Worm (Caenorhabditis elegans) whole organism, early embryonic: ENCODE measurements around the gene T05C1.1.
A peak's percentile ranks its signal among the peaks of the same experiment; 100 is the strongest.

ENCODE experiments used
- B0310.2 ChIP-seq: sonication (generic microtip); optimal IDR thresholded peaks from 2 replicates; lab custom pipeline; 2016; ENCODE audit warnings: mild to moderate bottlenecking, missing genetic modification characterization, missing compliant biosample characterization
- F13C5.2 ChIP-seq: sonication (generic microtip); optimal IDR thresholded peaks from 2 replicates; lab custom pipeline; 2017; ENCODE audit warnings: mild to moderate bottlenecking, missing genetic modification characterization, inconsistent platforms, missing compliant biosample characterization
- aly-1 ChIP-seq: sonication (generic microtip); optimal IDR thresholded peaks from 2 replicates; lab custom pipeline; 2016; ENCODE audit warnings: missing genetic modification characterization, missing compliant biosample characterization
- ama-1 ChIP-seq: fragments of 150-350 bp; optimal IDR thresholded peaks from 2 replicates; lab custom pipeline; 2014
- ceh-13 ChIP-seq: fragments of 200-800 bp; sonication (Bioruptor generic); optimal IDR thresholded peaks from 2 replicates; lab custom pipeline; 2018; ENCODE audit warnings: mild to moderate bottlenecking, missing genetic modification characterization, missing compliant biosample characterization
- ceh-36 ChIP-seq: sonication (generic microtip); optimal IDR thresholded peaks from 2 replicates; lab custom pipeline; 2016; ENCODE audit warnings: missing genetic modification characterization, inconsistent platforms, missing compliant biosample characterization
- ets-7 ChIP-seq: sonication (generic microtip); optimal IDR thresholded peaks from 2 replicates; lab custom pipeline; 2016; ENCODE audit warnings: missing genotype, missing genetic modification characterization, missing compliant biosample characterization
- flt-1 ChIP-seq: fragments of 200-800 bp; sonication (Bioruptor generic); IDR thresholded peaks from 2 replicates; pipeline ENCODE4 v1.3.6; 2022; ENCODE audit warnings: missing genetic modification characterization, missing compliant biosample characterization
- hmbx-1 ChIP-seq: sonication (generic microtip); optimal IDR thresholded peaks from 2 replicates; lab custom pipeline; 2016; ENCODE audit warnings: mild to moderate bottlenecking, missing genetic modification characterization, missing compliant biosample characterization
- hmg-4 ChIP-seq: fragments of 200-800 bp; sonication (Bioruptor generic); optimal IDR thresholded peaks from 2 replicates; lab custom pipeline; 2018; ENCODE audit warnings: mild to moderate bottlenecking, missing genetic modification characterization, missing compliant biosample characterization
- hnd-1 ChIP-seq: sonication (generic microtip); optimal IDR thresholded peaks from 2 replicates; lab custom pipeline; 2016; ENCODE audit warnings: missing genetic modification characterization, missing compliant biosample characterization
- pes-1 ChIP-seq: fragments of 200-800 bp; sonication (Bioruptor generic); IDR thresholded peaks from 2 replicates; pipeline ENCODE4 v1.3.6; 2022; ENCODE audit warnings: missing genetic modification reagents, missing genetic modification characterization, missing compliant biosample characterization
- scrt-1 ChIP-seq: fragments of 200-800 bp; sonication (Bioruptor generic); IDR thresholded peaks from 2 replicates; pipeline ENCODE4 v1.3.6; 2022; ENCODE audit warnings: missing genetic modification characterization, missing compliant biosample characterization
- sea-1 ChIP-seq: fragments of 200-800 bp; sonication (Bioruptor generic); conservative IDR thresholded peaks from 2 replicates; pipeline ENCODE4 v1.3.6; 2022; ENCODE audit warnings: missing genetic modification characterization, missing compliant biosample characterization
- tbx-11 ChIP-seq: fragments of 200-800 bp; sonication (Bioruptor generic); IDR thresholded peaks from 2 replicates; pipeline ENCODE4 v1.3.6; 2022; ENCODE audit warnings: missing genetic modification characterization, missing compliant biosample characterization
- tbx-37 ChIP-seq: fragments of 200-800 bp; sonication (Bioruptor generic); conservative IDR thresholded peaks from 2 replicates; pipeline ENCODE4 v1.3.6; 2022; ENCODE audit warnings: missing genetic modification reagents, missing genetic modification characterization, missing compliant biosample characterization
- tra-4 ChIP-seq: sonication (generic microtip); optimal IDR thresholded peaks from 2 replicates; lab custom pipeline; 2017; ENCODE audit warnings: missing genetic modification characterization, missing compliant biosample characterization

Gene T05C1.1

ce11 chrII:4453453-4453852 lies 24.9 kb upstream of the T05C1.1 start:
- TF ChIP-seq tra-4 (tag; lab: Kevin White, UChicago) (no peak), hnd-1 (tag; lab: Kevin White, UChicago) (no peak), pes-1 (no peak), B0310.2 (tag; lab: Kevin White, UChicago) (no peak), ama-1 (no peak), ceh-36 (tag; lab: Kevin White, UChicago) (no peak), tbx-37 (GFP tag; lab: Robert Waterston, UW) (no peak), aly-1 (tag; lab: Kevin White, UChicago) (no peak), ceh-13 (GFP tag; lab: Kevin White, UChicago) (no peak), hmbx-1 (tag; lab: Kevin White, UChicago) (no peak), F13C5.2 (tag; lab: Kevin White, UChicago) (no peak), ets-7 (tag; lab: Kevin White, UChicago) (no peak), flt-1 (GFP tag; lab: Robert Waterston, UW) (no peak)

ce11 chrII:4454823-4455222 lies 23.6 kb upstream of the T05C1.1 start:
- TF ChIP-seq ceh-36 (tag; lab: Kevin White, UChicago) (peak; percentile 50), ceh-13 (GFP tag; lab: Kevin White, UChicago) (no peak)

ce11 chrII:4456024-4456423 lies 22.4 kb upstream of the T05C1.1 start:
- no peak for TF ChIP-seq B0310.2 (tag; lab: Kevin White, UChicago)
- TF ChIP-seq tbx-37 (GFP tag; lab: Robert Waterston, UW): no peak
- TF ChIP-seq hmg-4 (GFP tag; lab: Kevin White, UChicago): no peak
- TF ChIP-seq pes-1: no peak
- TF ChIP-seq tbx-11: no peak
- TF ChIP-seq ama-1: no peak
- TF ChIP-seq ceh-13 (GFP tag; lab: Kevin White, UChicago): no peak
- no peak for TF ChIP-seq F13C5.2 (tag; lab: Kevin White, UChicago)
- TF ChIP-seq flt-1 (GFP tag; lab: Robert Waterston, UW): no peak
- TF ChIP-seq scrt-1 (GFP tag; lab: Robert Waterston, UW): no peak
- no peak for TF ChIP-seq ceh-36 (tag; lab: Kevin White, UChicago)
- TF ChIP-seq ets-7 (tag; lab: Kevin White, UChicago): no peak
- no peak for TF ChIP-seq sea-1 (GFP tag; lab: Robert Waterston, UW)
- TF ChIP-seq hnd-1 (tag; lab: Kevin White, UChicago): no peak
- no peak for TF ChIP-seq tra-4 (tag; lab: Kevin White, UChicago)
- TF ChIP-seq hmbx-1 (tag; lab: Kevin White, UChicago): no peak
- no peak for TF ChIP-seq aly-1 (tag; lab: Kevin White, UChicago)

- TF ChIP-seq tbx-37 (GFP tag; lab: Robert Waterston, UW) (no peak), tra-4 (tag; lab: Kevin White, UChicago) (no peak), ama-1 (no peak), ets-7 (tag; lab: Kevin White, UChicago) (no peak), ceh-36 (tag; lab: Kevin White, UChicago) (no peak), ceh-13 (GFP tag; lab: Kevin White, UChicago) (no peak), aly-1 (tag; lab: Kevin White, UChicago) (no peak), flt-1 (GFP tag; lab: Robert Waterston, UW) (no peak), B0310.2 (tag; lab: Kevin White, UChicago) (no peak), sea-1 (GFP tag; lab: Robert Waterston, UW) (no peak), tbx-11 (no peak), F13C5.2 (tag; lab: Kevin White, UChicago) (no peak), hmg-4 (GFP tag; lab: Kevin White, UChicago) (no peak), pes-1 (no peak)
Observed at ce11 chrII:4460297-4460696, 18.1 kb upstream of the T05C1.1 start.

ce11 chrII:4460851-4461250 lies 17.6 kb upstream of the T05C1.1 start, which contains the start of the genes T12C9.7 and vps-18:
Gene T12C9.7, minus strand, starts transcription at chrII:4460951.
Gene vps-18, plus strand, starts transcription at chrII:4461130.
- no peak for TF ChIP-seq pes-1
- TF ChIP-seq ama-1: no peak
- no peak for TF ChIP-seq F13C5.2 (tag; lab: Kevin White, UChicago)
- no peak for TF ChIP-seq tra-4 (tag; lab: Kevin White, UChicago)
- no peak for TF ChIP-seq aly-1 (tag; lab: Kevin White, UChicago)
- no peak for TF ChIP-seq B0310.2 (tag; lab: Kevin White, UChicago)
- TF ChIP-seq ceh-13 (GFP tag; lab: Kevin White, UChicago): no peak
- TF ChIP-seq tbx-11: no peak
- no peak for TF ChIP-seq scrt-1 (GFP tag; lab: Robert Waterston, UW)
- TF ChIP-seq ceh-36 (tag; lab: Kevin White, UChicago): no peak
- no peak for TF ChIP-seq ets-7 (tag; lab: Kevin White, UChicago)
- no peak for TF ChIP-seq sea-1 (GFP tag; lab: Robert Waterston, UW)
- TF ChIP-seq hmbx-1 (tag; lab: Kevin White, UChicago): no peak
- no peak for TF ChIP-seq hnd-1 (tag; lab: Kevin White, UChicago)
- TF ChIP-seq hmg-4 (GFP tag; lab: Kevin White, UChicago): no peak
- TF ChIP-seq tbx-37 (GFP tag; lab: Robert Waterston, UW): no peak
- TF ChIP-seq flt-1 (GFP tag; lab: Robert Waterston, UW): no peak

ce11 chrII:4462842-4463241 lies 15.6 kb upstream of the T05C1.1 start:
- TF ChIP-seq B0310.2 (tag; lab: Kevin White, UChicago) (no peak), tbx-37 (GFP tag; lab: Robert Waterston, UW) (no peak), flt-1 (GFP tag; lab: Robert Waterston, UW) (no peak), aly-1 (tag; lab: Kevin White, UChicago) (no peak), scrt-1 (GFP tag; lab: Robert Waterston, UW) (no peak), sea-1 (GFP tag; lab: Robert Waterston, UW) (no peak), tra-4 (tag; lab: Kevin White, UChicago) (no peak)

ce11 chrII:4467869-4468268 lies 10.5 kb upstream of the T05C1.1 start, which contains the start of gene W06B4.2:
Gene W06B4.2, plus strand, starts transcription at chrII:4468169.
- no peak for TF ChIP-seq ceh-36 (tag; lab: Kevin White, UChicago)
- no peak for TF ChIP-seq hnd-1 (tag; lab: Kevin White, UChicago)
- TF ChIP-seq ets-7 (tag; lab: Kevin White, UChicago): no peak
- TF ChIP-seq aly-1 (tag; lab: Kevin White, UChicago): no peak
- TF ChIP-seq tbx-37 (GFP tag; lab: Robert Waterston, UW): no peak
- TF ChIP-seq tra-4 (tag; lab: Kevin White, UChicago): no peak
- no peak for TF ChIP-seq pes-1
- no peak for TF ChIP-seq ama-1
- no peak for TF ChIP-seq tbx-11
- no peak for TF ChIP-seq ceh-13 (GFP tag; lab: Kevin White, UChicago)
- no peak for TF ChIP-seq hmg-4 (GFP tag; lab: Kevin White, UChicago)
- TF ChIP-seq B0310.2 (tag; lab: Kevin White, UChicago): no peak
- no peak for TF ChIP-seq sea-1 (GFP tag; lab: Robert Waterston, UW)
- no peak for TF ChIP-seq F13C5.2 (tag; lab: Kevin White, UChicago)
- TF ChIP-seq scrt-1 (GFP tag; lab: Robert Waterston, UW): no peak
- no peak for TF ChIP-seq flt-1 (GFP tag; lab: Robert Waterston, UW)
- no peak for TF ChIP-seq hmbx-1 (tag; lab: Kevin White, UChicago)
